Worm (Caenorhabditis elegans): ENCODE measurements around the gene dcs-1.

Gene dcs-1

DNA sequence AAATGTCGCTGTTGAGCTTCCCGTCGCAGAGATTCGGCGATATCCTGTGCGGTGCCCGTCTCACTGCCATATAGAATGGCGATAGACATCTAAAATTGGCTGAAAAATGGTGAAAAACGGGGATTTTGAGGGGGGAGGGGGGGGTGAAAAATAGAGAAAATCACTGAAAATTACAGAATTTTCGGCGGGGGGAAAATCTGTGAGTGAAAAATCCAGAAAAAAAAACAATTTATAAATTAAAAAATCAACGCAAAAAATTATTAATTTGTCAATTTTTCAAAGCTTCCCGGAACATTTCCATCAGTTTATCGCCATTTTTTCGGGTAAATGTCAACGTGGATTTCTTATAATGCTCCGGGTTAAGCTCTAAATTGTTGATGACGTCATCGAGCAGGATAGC is 2.9 kb downstream of the dcs-1 start, which contains the start of gene fre-1:
Gene fre-1, minus strand, starts transcription at position 101 of the 400 bp plus-strand sequence.
- no peak for TF ChIP-seq nhr-11 (tag; optimal IDR thresholded peaks at IDR 0.05)
- no peak for TF ChIP-seq tbx-2 (tag; optimal IDR thresholded peaks at IDR 0.05)
- TF ChIP-seq nhr-76 (tag; optimal IDR thresholded peaks at IDR 0.05), result no peak
- TF ChIP-seq jun-1 (tag; optimal IDR thresholded peaks at IDR 0.05), result no peak
- no peak for TF ChIP-seq snpc-4 (tag; optimal IDR thresholded peaks at IDR 0.05)
- TF ChIP-seq egl-5 (tag; optimal IDR thresholded peaks at IDR 0.05), result no peak
- no peak for TF ChIP-seq elt-3 (tag; optimal IDR thresholded peaks at IDR 0.05)
- TF ChIP-seq ceh-82 (tag; optimal IDR thresholded peaks at IDR 0.05), result no peak
- TF ChIP-seq ceh-16 (tag; optimal IDR thresholded peaks at IDR 0.05), result no peak
- TF ChIP-seq ZK546.5 (tag; optimal IDR thresholded peaks at IDR 0.05), result no peak
- no peak for TF ChIP-seq zag-1 (tag; optimal IDR thresholded peaks at IDR 0.05)
- TF ChIP-seq lin-39 (tag; optimal IDR thresholded peaks at IDR 0.05), result no peak
- no peak for TF ChIP-seq pqm-1 (tag; optimal IDR thresholded peaks at IDR 0.05)
- no peak for TF ChIP-seq skn-1 (tag; optimal IDR thresholded peaks at IDR 0.05)

DNA sequence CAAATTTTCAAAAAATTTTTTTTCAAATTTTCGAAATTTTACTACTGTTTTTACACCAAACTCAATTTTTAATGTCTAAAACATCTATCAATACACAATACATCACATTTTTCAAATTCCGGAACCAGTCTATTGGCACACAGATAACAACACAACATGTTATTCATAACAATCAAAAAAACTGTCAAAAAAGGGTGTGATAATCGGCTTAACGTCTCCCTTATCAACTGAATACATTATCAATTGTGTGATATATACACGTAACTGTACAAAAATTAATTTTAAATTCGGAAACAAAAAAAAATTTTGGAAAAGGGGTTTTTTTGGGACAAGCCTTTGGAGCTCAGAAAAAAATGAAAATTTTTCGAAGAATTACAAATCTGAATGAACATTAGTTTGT is 16.2 kb downstream of the dcs-1 start:
- TF ChIP-seq pqm-1 (tag; optimal IDR thresholded peaks at IDR 0.05), result peak; percentile 60
- no peak for TF ChIP-seq nfya-1 (tag; optimal IDR thresholded peaks at IDR 0.05; ENCODE audit: insufficient read depth)
- TF ChIP-seq pha-4 (tag; optimal IDR thresholded peaks at IDR 0.05), result peak; percentile 8
- TF ChIP-seq elt-2 (tag; optimal IDR thresholded peaks at IDR 0.05), result peak; percentile 82

DNA sequence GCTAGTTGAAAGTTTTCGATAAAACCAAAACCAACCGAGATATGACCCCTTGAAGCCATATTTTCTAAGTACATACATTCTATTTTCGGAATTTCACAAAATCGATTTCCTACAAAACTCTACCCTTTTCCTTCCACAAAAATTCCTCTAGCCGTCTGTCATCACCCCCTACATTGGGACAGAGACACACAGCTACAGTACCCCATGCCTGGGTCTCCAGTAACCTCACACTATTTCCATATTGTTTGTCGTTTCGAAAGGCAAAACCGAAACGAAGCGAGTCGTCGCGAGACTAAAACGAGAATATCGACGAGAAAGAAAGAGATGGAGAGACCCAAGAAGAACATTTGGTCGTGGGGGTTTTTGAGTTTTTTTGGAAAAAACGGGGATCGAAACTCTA is 22.2 kb downstream of the dcs-1 start:
- no peak for TF ChIP-seq elt-2 (tag; optimal IDR thresholded peaks at IDR 0.05)
- TF ChIP-seq pqm-1 (tag; optimal IDR thresholded peaks at IDR 0.05), result no peak
- TF ChIP-seq ztf-11 (tag; optimal IDR thresholded peaks at IDR 0.05), result no peak
- TF ChIP-seq snpc-4 (tag; optimal IDR thresholded peaks at IDR 0.05), result no peak
- TF ChIP-seq nhr-43 (tag; optimal IDR thresholded peaks at IDR 0.05; ENCODE audit: poor library complexity, severe bottlenecking), result no peak
- no peak for TF ChIP-seq skn-1 (tag; optimal IDR thresholded peaks at IDR 0.05)
- TF ChIP-seq nfya-1 (tag; optimal IDR thresholded peaks at IDR 0.05; ENCODE audit: insufficient read depth), result peak; percentile 28
- no peak for TF ChIP-seq mml-1 (tag; optimal IDR thresholded peaks at IDR 0.05)
- TF ChIP-seq eor-1 (tag; optimal IDR thresholded peaks at IDR 0.05), result no peak
- TF ChIP-seq pha-4 (tag; optimal IDR thresholded peaks at IDR 0.05), result peak; percentile 70
- no peak for TF ChIP-seq lin-39 (tag; optimal IDR thresholded peaks at IDR 0.05)

DNA sequence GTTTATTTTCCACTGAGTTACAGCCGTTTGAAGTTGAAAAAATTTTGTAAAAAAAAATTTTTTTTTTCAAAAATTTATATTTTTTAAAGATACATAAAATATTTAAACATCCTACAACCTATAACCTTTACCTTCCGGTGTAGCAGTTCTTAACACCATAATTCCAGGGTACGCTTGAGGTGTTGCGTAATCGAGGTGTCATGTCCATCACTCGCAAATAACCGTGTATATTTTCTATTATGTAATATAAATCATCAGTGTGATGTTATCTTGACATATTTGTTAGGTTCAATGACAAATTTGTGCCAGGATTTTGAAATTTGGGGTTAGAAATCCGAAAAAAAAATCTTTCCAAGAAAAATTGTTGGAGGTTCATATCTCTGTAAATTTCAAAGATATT is 23.5 kb downstream of the dcs-1 start:
- TF ChIP-seq elt-3 (tag; optimal IDR thresholded peaks at IDR 0.05) (no peak), nfya-1 (tag; optimal IDR thresholded peaks at IDR 0.05; ENCODE audit: insufficient read depth) (no peak), ceh-28 (tag; optimal IDR thresholded peaks at IDR 0.05) (no peak), fkh-2 (tag; optimal IDR thresholded peaks at IDR 0.05) (no peak), nhr-25 (tag; optimal IDR thresholded peaks at IDR 0.05) (no peak), nhr-76 (tag; optimal IDR thresholded peaks at IDR 0.05) (no peak), tbx-2 (tag; optimal IDR thresholded peaks at IDR 0.05) (no peak), egl-27 (tag; optimal IDR thresholded peaks at IDR 0.05) (no peak), ztf-4 (tag; optimal IDR thresholded peaks at IDR 0.05) (no peak), snpc-4 (tag; optimal IDR thresholded peaks at IDR 0.05) (no peak)

DNA sequence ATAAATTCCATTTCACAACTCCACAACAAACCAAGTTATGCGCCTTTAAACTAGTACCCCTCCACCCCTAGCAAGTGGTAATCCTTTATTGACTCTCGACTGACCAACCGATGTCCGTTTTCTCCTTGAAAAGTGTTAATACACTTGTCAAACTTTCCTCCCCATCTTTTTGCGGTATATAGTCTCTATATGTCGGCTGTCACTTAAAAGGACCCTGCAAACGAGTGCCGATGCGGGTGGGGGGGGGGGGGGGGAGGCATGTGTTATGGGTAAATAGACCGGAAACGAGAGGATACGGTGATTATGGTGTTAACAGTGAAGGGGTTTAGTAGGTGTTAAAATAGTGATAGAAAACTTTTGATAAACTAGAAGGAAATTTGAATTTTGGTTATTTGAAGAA is 25.4 kb downstream of the dcs-1 start:
- TF ChIP-seq lsy-12 (tag; optimal IDR thresholded peaks at IDR 0.05) (no peak), hmg-11 (tag; optimal IDR thresholded peaks at IDR 0.05) (no peak), ceh-9 (tag; optimal IDR thresholded peaks at IDR 0.05) (no peak), ztf-4 (tag; optimal IDR thresholded peaks at IDR 0.05) (no peak), unc-39 (tag; optimal IDR thresholded peaks at IDR 0.05) (no peak), zag-1 (tag; optimal IDR thresholded peaks at IDR 0.05) (no peak), elt-2 (tag; optimal IDR thresholded peaks at IDR 0.05) (no peak), nhr-43 (tag; optimal IDR thresholded peaks at IDR 0.05; ENCODE audit: poor library complexity, severe bottlenecking) (no peak), pqm-1 (tag; optimal IDR thresholded peaks at IDR 0.05) (no peak), ZK546.5 (tag; optimal IDR thresholded peaks at IDR 0.05) (no peak)

DNA sequence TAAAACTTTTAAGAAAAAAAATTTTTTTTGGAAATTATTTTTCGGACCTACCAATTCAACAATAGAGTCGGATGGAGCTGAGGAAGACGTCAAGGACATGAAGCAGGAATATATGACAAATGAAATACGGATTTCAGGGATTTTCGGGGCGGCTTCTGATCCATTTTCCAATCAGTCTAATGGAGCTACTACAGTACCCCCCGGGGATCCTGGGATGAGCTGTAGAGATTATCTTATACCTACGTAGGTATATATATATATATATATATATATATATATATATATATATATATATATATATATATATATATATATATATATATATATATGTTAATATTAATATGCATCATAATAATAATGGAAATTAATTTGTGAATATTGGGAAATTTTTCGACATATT is 26.5 kb downstream of the dcs-1 start, which contains the start of gene ttx-1:
Gene ttx-1, minus strand, starts transcription at position 101 of the 400 bp plus-strand sequence.
- TF ChIP-seq ztf-11 (tag; optimal IDR thresholded peaks at IDR 0.05), result no peak
- no peak for TF ChIP-seq nhr-76 (tag; optimal IDR thresholded peaks at IDR 0.05)
- no peak for TF ChIP-seq ceh-16 (tag; optimal IDR thresholded peaks at IDR 0.05)
